Worm (Caenorhabditis elegans) whole organism, young adult: ENCODE measurements around the gene ccf-1.

Source experiments
- B0035.1 ChIP-seq: sonication (generic microtip); optimal IDR thresholded peaks from 2 replicates; lab custom pipeline; 2016; ENCODE audit warnings: missing genetic modification characterization, mild to moderate bottlenecking, missing compliant biosample characterization, missing genotype, missing genetic modification reagents
- C17E4.6 ChIP-seq: fragments of 200-800 bp; sonication (Bioruptor generic); IDR thresholded peaks from 2 replicates; pipeline ENCODE4 v1.3.6; 2022; ENCODE audit warnings: missing genetic modification reagents, missing genetic modification characterization, missing compliant biosample characterization
- F10E7.11 ChIP-seq: sonication (generic microtip); optimal IDR thresholded peaks from 2 replicates; lab custom pipeline; 2017; ENCODE audit warnings: mild to moderate bottlenecking, missing genetic modification characterization, moderate library complexity, missing compliant biosample characterization
- F22D6.2 ChIP-seq: sonication (generic microtip); optimal IDR thresholded peaks from 2 replicates; lab custom pipeline; 2016; ENCODE audit warnings: mild to moderate bottlenecking, missing genetic modification characterization, missing compliant biosample characterization
- F49E8.2 ChIP-seq: sonication (generic microtip); optimal IDR thresholded peaks from 3 replicates; lab custom pipeline; 2017; ENCODE audit warnings: missing genetic modification characterization, mild to moderate bottlenecking, missing compliant biosample characterization, antibody characterized with exemption, moderate library complexity; ENCODE audit not compliant: insufficient read depth
- F57C9.4 ChIP-seq: sonication (generic microtip); optimal IDR thresholded peaks from 2 replicates; lab custom pipeline; 2017; ENCODE audit warnings: mild to moderate bottlenecking, missing genetic modification characterization, missing compliant biosample characterization
- K12H6.12 ChIP-seq: fragments of 200-800 bp; sonication (Bioruptor generic); optimal IDR thresholded peaks from 2 replicates; lab custom pipeline; 2018; ENCODE audit warnings: mild to moderate bottlenecking, missing genetic modification characterization, missing compliant biosample characterization
- ama-1 ChIP-seq, 3 experiments: fragments of 150-350 bp in 1 of 3; sonication (generic microtip) in 2 of 3; optimal IDR thresholded peaks; 2 replicates each; lab custom pipeline; 2014 to 2018; ENCODE audit warnings: missing biosample characterization in 2 of 3, missing genetic modification characterization in 2 of 3, missing genetic modification reagents in 2 of 3
- aptf-2 ChIP-seq: fragments of 200-800 bp; sonication (Bioruptor generic); conservative IDR thresholded peaks from 2 replicates; pipeline ENCODE4 v1.3.6; 2022; ENCODE audit warnings: missing genetic modification reagents, missing genetic modification characterization, missing compliant biosample characterization
- aptf-3 ChIP-seq: fragments of 200-800 bp; sonication (Bioruptor generic); IDR thresholded peaks from 2 replicates; pipeline ENCODE4 v1.3.6; 2022; ENCODE audit warnings: missing genetic modification characterization, missing compliant biosample characterization
- atf-7 ChIP-seq: sonication (generic microtip); optimal IDR thresholded peaks from 2 replicates; lab custom pipeline; 2017; ENCODE audit warnings: mild to moderate bottlenecking, missing genetic modification characterization, missing compliant biosample characterization
- athp-1 ChIP-seq: sonication (generic microtip); optimal IDR thresholded peaks from 2 replicates; lab custom pipeline; 2017; ENCODE audit warnings: mild to moderate bottlenecking, missing genetic modification characterization, missing compliant biosample characterization
- attf-5 ChIP-seq: fragments of 200-800 bp; sonication (Bioruptor generic); optimal IDR thresholded peaks from 2 replicates; lab custom pipeline; 2018; ENCODE audit warnings: mild to moderate bottlenecking, missing genetic modification characterization, missing compliant biosample characterization
- attf-6 ChIP-seq: fragments of 200-800 bp; sonication (Bioruptor generic); IDR thresholded peaks from 2 replicates; pipeline ENCODE4 v1.3.6; 2022; ENCODE audit warnings: missing genetic modification reagents, missing genetic modification characterization, missing compliant biosample characterization
- ceh-100 ChIP-seq: fragments of 200-800 bp; sonication (Bioruptor generic); IDR thresholded peaks from 2 replicates; pipeline ENCODE4 v1.3.6; 2022; ENCODE audit warnings: missing genetic modification reagents, missing genetic modification characterization, missing compliant biosample characterization
- chd-7 ChIP-seq: sonication (generic microtip); optimal IDR thresholded peaks from 2 replicates; lab custom pipeline; 2016; ENCODE audit warnings: mild to moderate bottlenecking, missing genetic modification characterization, moderate library complexity, missing compliant biosample characterization
- dpff-1 ChIP-seq: sonication (generic microtip); optimal IDR thresholded peaks from 2 replicates; lab custom pipeline; 2017; ENCODE audit warnings: mild to moderate bottlenecking, missing genetic modification characterization, missing compliant biosample characterization
- egl-44 ChIP-seq: fragments of 200-800 bp; sonication (Bioruptor generic); IDR thresholded peaks from 2 replicates; pipeline ENCODE4 v1.3.6; 2022; ENCODE audit warnings: missing genetic modification reagents, missing genetic modification characterization, missing compliant biosample characterization
- ekl-4 ChIP-seq: fragments of 200-800 bp; sonication (Bioruptor generic); IDR thresholded peaks from 2 replicates; pipeline ENCODE4 v1.3.6; 2022; ENCODE audit warnings: missing genetic modification reagents, missing genetic modification characterization, missing compliant biosample characterization
- gei-17 ChIP-seq: fragments of 200-800 bp; sonication (Bioruptor generic); optimal IDR thresholded peaks from 2 replicates; lab custom pipeline; 2018; ENCODE audit warnings: mild to moderate bottlenecking, missing genetic modification characterization, missing compliant biosample characterization
- hmg-20 ChIP-seq: fragments of 200-800 bp; sonication (Bioruptor generic); IDR thresholded peaks from 2 replicates; pipeline ENCODE4 v1.3.6; 2022; ENCODE audit warnings: missing genetic modification reagents, missing genetic modification characterization, missing compliant biosample characterization
- lag-1 ChIP-seq: fragments of 200-800 bp; sonication (Bioruptor generic); IDR thresholded peaks from 2 replicates; pipeline ENCODE4 v1.3.6; 2022; ENCODE audit warnings: missing genetic modification reagents, missing genetic modification characterization, missing compliant biosample characterization
- let-607 ChIP-seq, 2 experiments: fragments of 200-800 bp in 1 of 2; sonication (Bioruptor generic) in 1 of 2; sonication (generic microtip) in 1 of 2; optimal IDR thresholded peaks; 2 replicates each; lab custom pipeline; 2016 to 2018; ENCODE audit warnings: mild to moderate bottlenecking in 2 of 2, missing compliant biosample characterization in 2 of 2, missing genetic modification characterization in 2 of 2, moderate library complexity in 2 of 2, missing genotype in 1 of 2
- lin-35 ChIP-seq, 3 experiments: fragments of 150-350 bp in 2 of 3; sonication (generic microtip) in 1 of 3; optimal IDR thresholded peaks; 2 replicates each; lab custom pipeline; 2014 to 2018; ENCODE audit warnings: missing biosample characterization in 3 of 3, missing genetic modification characterization in 3 of 3, missing genetic modification reagents in 3 of 3
- lin-40 ChIP-seq: sonication (generic microtip); optimal IDR thresholded peaks from 2 replicates; lab custom pipeline; 2016; ENCODE audit warnings: missing genetic modification characterization, mild to moderate bottlenecking, missing compliant biosample characterization, missing genotype, missing genetic modification reagents
- lsl-1 ChIP-seq: fragments of 200-800 bp; sonication (Bioruptor generic); optimal IDR thresholded peaks from 2 replicates; lab custom pipeline; 2018; ENCODE audit warnings: mild to moderate bottlenecking, missing genetic modification characterization, moderate library complexity, missing compliant biosample characterization
- lsy-27 ChIP-seq: sonication (generic microtip); optimal IDR thresholded peaks from 2 replicates; lab custom pipeline; 2017; ENCODE audit warnings: missing genetic modification characterization, mild to moderate bottlenecking, missing compliant biosample characterization, antibody characterized with exemption, missing genotype, borderline replicate concordance; ENCODE audit not compliant: insufficient read depth
- madf-10 ChIP-seq: sonication (generic microtip); optimal IDR thresholded peaks from 2 replicates; lab custom pipeline; 2016; ENCODE audit warnings: mild to moderate bottlenecking, missing genetic modification characterization, missing compliant biosample characterization
- mcd-1 ChIP-seq: fragments of 200-800 bp; sonication (Bioruptor generic); IDR thresholded peaks from 2 replicates; pipeline ENCODE4 v1.3.6; 2022; ENCODE audit warnings: missing genetic modification reagents, missing genetic modification characterization, missing compliant biosample characterization
- nfya-1 ChIP-seq: sonication (generic microtip); optimal IDR thresholded peaks from 2 replicates; lab custom pipeline; 2017; ENCODE audit warnings: antibody characterized with exemption, missing compliant biosample characterization, missing genetic modification characterization, borderline replicate concordance; ENCODE audit not compliant: insufficient read depth
- nfyb-1 ChIP-seq: fragments of 200-800 bp; sonication (Bioruptor generic); IDR thresholded peaks from 2 replicates; pipeline ENCODE4 v1.3.6; 2022; ENCODE audit warnings: missing genetic modification reagents, missing genetic modification characterization, missing compliant biosample characterization
- nhr-120 ChIP-seq: fragments of 200-800 bp; sonication (Bioruptor generic); IDR thresholded peaks from 2 replicates; pipeline ENCODE4 v1.3.6; 2022; ENCODE audit warnings: missing genetic modification characterization, missing compliant biosample characterization
- nhr-27 ChIP-seq: fragments of 200-800 bp; sonication (Bioruptor generic); optimal IDR thresholded peaks from 2 replicates; lab custom pipeline; 2018; ENCODE audit warnings: mild to moderate bottlenecking, missing genetic modification characterization, moderate library complexity, missing compliant biosample characterization
- sea-2 ChIP-seq: fragments of 200-800 bp; sonication (Bioruptor generic); IDR thresholded peaks from 2 replicates; pipeline ENCODE4 v1.3.6; 2022; ENCODE audit warnings: missing genetic modification characterization, missing compliant biosample characterization
- snpc-1.3 ChIP-seq: sonication (generic microtip); optimal IDR thresholded peaks from 2 replicates; lab custom pipeline; 2017; ENCODE audit warnings: missing genetic modification characterization, mild to moderate bottlenecking, missing compliant biosample characterization, antibody characterized with exemption, moderate library complexity, missing genotype, missing genetic modification reagents; ENCODE audit not compliant: insufficient read depth
- snpc-3.4 ChIP-seq: sonication (generic microtip); optimal IDR thresholded peaks from 2 replicates; lab custom pipeline; 2017; ENCODE audit warnings: missing genetic modification characterization, mild to moderate bottlenecking, missing compliant biosample characterization, antibody characterized with exemption, moderate library complexity, missing genotype, missing genetic modification reagents
- snpc-4 ChIP-seq, 5 experiments: fragments of 150-350 bp in 1 of 5; sonication (generic microtip) in 4 of 5; optimal IDR thresholded peaks; 2 replicates each; lab custom pipeline; 2014 to 2018; ENCODE audit warnings: missing genetic modification characterization in 5 of 5, missing biosample characterization in 3 of 5, antibody characterized with exemption in 2 of 5, mild to moderate bottlenecking in 2 of 5, missing compliant biosample characterization in 2 of 5, missing genotype in 2 of 5, moderate library complexity in 2 of 5, missing genetic modification reagents in 1 of 5
- somi-1 ChIP-seq: fragments of 200-800 bp; sonication (Bioruptor generic); optimal IDR thresholded peaks from 2 replicates; lab custom pipeline; 2018; ENCODE audit warnings: mild to moderate bottlenecking, missing genetic modification characterization, missing compliant biosample characterization
- tbx-9 ChIP-seq: sonication (generic microtip); optimal IDR thresholded peaks from 2 replicates; lab custom pipeline; 2016; ENCODE audit warnings: borderline replicate concordance, missing genetic modification characterization, inconsistent platforms, missing compliant biosample characterization
- tlf-1 ChIP-seq: fragments of 200-800 bp; sonication (Bioruptor generic); optimal IDR thresholded peaks from 2 replicates; lab custom pipeline; 2018; ENCODE audit warnings: mild to moderate bottlenecking, missing genetic modification characterization, missing compliant biosample characterization
- unc-130 ChIP-seq: sonication (generic microtip); optimal IDR thresholded peaks from 2 replicates; lab custom pipeline; 2016; ENCODE audit warnings: missing genetic modification reagents, missing genetic modification characterization, missing compliant biosample characterization
- ztf-22 ChIP-seq: fragments of 200-800 bp; sonication (Bioruptor generic); optimal IDR thresholded peaks from 2 replicates; lab custom pipeline; 2018; ENCODE audit warnings: mild to moderate bottlenecking, missing genetic modification characterization, moderate library complexity, missing compliant biosample characterization
- ztf-3 ChIP-seq: fragments of 200-800 bp; sonication (Bioruptor generic); optimal IDR thresholded peaks from 2 replicates; lab custom pipeline; 2018; ENCODE audit warnings: mild to moderate bottlenecking, missing genetic modification characterization, missing compliant biosample characterization

ccf-1 gene

ce11 chrIII:11921658-11922098 is 1.6 kb upstream of the ccf-1 start, which contains the start of gene Y56A3A.22 (continued):
- TF ChIP-seq lin-40 (peak; percentile 57), mcd-1 (GFP tag; lab: Robert Waterston, UW) (peak; percentile 46), lsy-27 (tag; lab: Kevin White, UChicago) (no peak), egl-44 (GFP tag; lab: Robert Waterston, UW) (no peak), hmg-20 (GFP tag; lab: Robert Waterston, UW) (peak; percentile 30; the same call in 1 of the 2 replicates), snpc-1.3 (tag; lab: Kevin White, UChicago) (peak; percentile 32), attf-6 (GFP tag; lab: Robert Waterston, UW) (peak; percentile 66), attf-5 (GFP tag; lab: Kevin White, UChicago) (no peak), somi-1 (peak; percentile 15), nfyb-1 (GFP tag; lab: Robert Waterston, UW) (peak; percentile 87), let-607 (tag; optimal IDR thresholded peaks at IDR 0.05; lab: Kevin White, UChicago) (peak; percentile 24 to 79), unc-130 (GFP tag; lab: Kevin White, UChicago) (no peak), ama-1 (optimal IDR thresholded peaks at IDR 0.05; lab: Kevin White, UChicago) (peak; percentile 87), ama-1 (GFP tag; optimal IDR thresholded peaks at IDR 0.05; lab: Kevin White, UChicago) (no peak), lag-1 (no peak), snpc-3.4 (tag; lab: Kevin White, UChicago) (peak; percentile 21), F22D6.2 (tag; lab: Kevin White, UChicago) (no peak), C17E4.6 (GFP tag; lab: Robert Waterston, UW) (0 out of 2 replicates have a peak, but pooled peaks have one; percentile 50), K12H6.12 (tag; lab: Kevin White, UChicago) (peak; percentile 35), F49E8.2 (peak; percentile 32), athp-1 (tag; lab: Kevin White, UChicago) (peak; percentile 81), nhr-120 (0 out of 2 replicates have a peak, but pooled peaks have one; percentile 58), ztf-3 (GFP tag; lab: Kevin White, UChicago) (peak; percentile 72), aptf-3 (peak; percentile 73; the same call in 1 of the 2 replicates), aptf-2 (GFP tag; lab: Robert Waterston, UW) (no peak), sea-2 (GFP tag; lab: Robert Waterston, UW) (no peak), dpff-1 (peak; percentile 68), B0035.1 (peak; percentile 45), madf-10 (tag; lab: Kevin White, UChicago) (peak; percentile 43), ztf-22 (peak; percentile 22), nfya-1 (no peak), nhr-27 (tag; lab: Kevin White, UChicago) (peak; percentile 6), F57C9.4 (no peak), lsl-1 (GFP tag; lab: Kevin White, UChicago) (no peak), chd-7 (tag; lab: Kevin White, UChicago) (peak; percentile 84), ekl-4 (GFP tag; lab: Robert Waterston, UW) (no peak; the same call in 1 of the 2 replicates), tlf-1 (GFP tag; lab: Kevin White, UChicago) (peak; percentile 71), atf-7 (tag; lab: Kevin White, UChicago) (peak; percentile 71), lin-35 (GFP tag; optimal IDR thresholded peaks at IDR 0.05; lab: Kevin White, UChicago) (no peak), gei-17 (GFP tag; lab: Kevin White, UChicago) (peak; percentile 31), tbx-9 (tag; lab: Kevin White, UChicago) (peak; percentile 56), F10E7.11 (peak; percentile 20), snpc-4 (GFP tag; optimal IDR thresholded peaks at IDR 0.05; lab: Kevin White, UChicago) (no peak), snpc-4 (tag; optimal IDR thresholded peaks at IDR 0.05; lab: Kevin White, UChicago) (peak in 2 of 4 experiments; percentile 20 to 24), ceh-100 (GFP tag; lab: Robert Waterston, UW) (0 out of 2 replicates have a peak, but pooled peaks have one; percentile 26)
